Fruit fly (Drosophila melanogaster): Measurements from ENCODE around the gene Sfp24Bd.

The Sfp24Bd gene

dm6 chr2L:3685139-3685851 lies 16.4 kb upstream of the Sfp24Bd start (continued):
- TF ChIP-seq CG6689 (GFP tag; IDR thresholded peaks at IDR 0.05) (0 out of 2 replicates have a peak, but pooled peaks have one; percentile 16), insv (GFP tag; optimal IDR thresholded peaks at IDR 0.05) (no peak), CG2678 (tag; optimal IDR thresholded peaks at IDR 0.05) (no peak), CrebB (tag; optimal IDR thresholded peaks at IDR 0.05) (no peak), CG15601 (tag; optimal IDR thresholded peaks at IDR 0.05) (no peak), dmrt11E (tag; optimal IDR thresholded peaks at IDR 0.05) (peak; percentile 65), CG18619 (GFP tag; optimal IDR thresholded peaks at IDR 0.05) (no peak), zen2 (GFP tag; IDR thresholded peaks at IDR 0.05; ENCODE audit: partially characterized antibody) (no peak), CG31224 (GFP tag; IDR thresholded peaks at IDR 0.05) (no peak), tll (GFP tag; optimal IDR thresholded peaks at IDR 0.05) (no peak), ken (GFP tag; IDR thresholded peaks at IDR 0.05) (no peak), pan (optimal IDR thresholded peaks at IDR 0.05) (no peak), pan (GFP tag; optimal IDR thresholded peaks at IDR 0.05 in 1 of 2, IDR thresholded peaks at IDR 0.05 in 1 of 2) (no peak), TFAM (GFP tag; optimal IDR thresholded peaks at IDR 0.05) (no peak), Side (GFP tag; optimal IDR thresholded peaks at IDR 0.05) (no peak), CG8765 (GFP tag; IDR thresholded peaks at IDR 0.05) (no peak), fd102C (GFP tag; optimal IDR thresholded peaks at IDR 0.05) (no peak), CG31365 (tag; optimal IDR thresholded peaks at IDR 0.05) (no peak), Eip74EF (GFP tag; optimal IDR thresholded peaks at IDR 0.05) (no peak), Ets65A (GFP tag) (peak; percentile 27), CG17912 (GFP tag; optimal IDR thresholded peaks at IDR 0.05) (no peak), CG4282 (GFP tag; optimal IDR thresholded peaks at IDR 0.05) (no peak), trem (tag; optimal IDR thresholded peaks at IDR 0.05) (no peak), Med (GFP tag) (no peak), zf30C (GFP tag; optimal IDR thresholded peaks at IDR 0.05) (no peak), org-1 (GFP tag; optimal IDR thresholded peaks at IDR 0.05) (no peak), crc (GFP tag; optimal IDR thresholded peaks at IDR 0.05) (no peak), hb (GFP tag; IDR thresholded peaks at IDR 0.05; ENCODE audit: partially characterized antibody) (no peak), CG10654 (GFP tag; optimal IDR thresholded peaks at IDR 0.05) (no peak), ind (GFP tag; optimal IDR thresholded peaks at IDR 0.05) (no peak), CG6654 (GFP tag; optimal IDR thresholded peaks at IDR 0.05) (no peak), ci (GFP tag; IDR thresholded peaks at IDR 0.05) (0 out of 3 replicates have a peak, but pooled peaks have one; percentile 36), CG16815 (GFP tag; optimal IDR thresholded peaks at IDR 0.05) (no peak), crol (GFP tag; IDR thresholded peaks at IDR 0.05) (no peak), CG10959 (GFP tag; IDR thresholded peaks at IDR 0.05) (0 out of 2 replicates have a peak, but pooled peaks have one; percentile 8), CG7786 (GFP tag; optimal IDR thresholded peaks at IDR 0.05) (no peak), YL-1 (GFP tag; optimal IDR thresholded peaks at IDR 0.05) (no peak), Nf-YC (tag; optimal IDR thresholded peaks at IDR 0.05) (peak; percentile 90), CG14667 (GFP tag; IDR thresholded peaks at IDR 0.05) (no peak), slp2 (GFP tag; optimal IDR thresholded peaks at IDR 0.05) (no peak), Fer1 (GFP tag; optimal IDR thresholded peaks at IDR 0.05) (no peak), croc (GFP tag; conservative IDR thresholded peaks at IDR 0.05) (no peak; the same call in 2 of the 3 replicates), gcm (GFP tag; optimal IDR thresholded peaks at IDR 0.05) (no peak), CG7357 (GFP tag; IDR thresholded peaks at IDR 0.05) (no peak), Myb (GFP tag; optimal IDR thresholded peaks at IDR 0.05) (no peak), gsb (GFP tag; IDR thresholded peaks at IDR 0.05) (no peak), CG13287 (GFP tag; IDR thresholded peaks at IDR 0.05; ENCODE audit: partially characterized antibody) (no peak), CG13894 (tag; optimal IDR thresholded peaks at IDR 0.05) (no peak), CG3281 (GFP tag; optimal IDR thresholded peaks at IDR 0.05) (no peak), ash1 (GFP tag; optimal IDR thresholded peaks at IDR 0.05) (no peak)
